Fruit fly (Drosophila melanogaster) whole organism, embryonic: ENCODE data around the gene CG33795.
A peak's percentile ranks its signal among the peaks of the same experiment; 100 is the strongest.

ENCODE experiments used
- Abd-B ChIP-seq: fragments of 200-800 bp; sonication (Bioruptor generic); optimal IDR thresholded peaks from 2 replicates; lab custom pipeline; 2018; ENCODE audit warnings: missing biosample characterization, mild to moderate bottlenecking, missing genetic modification characterization, moderate library complexity
- Antp ChIP-seq: fragments of 200-800 bp; sonication (Bioruptor generic); optimal IDR thresholded peaks from 3 replicates; lab custom pipeline; 2016; ENCODE audit warnings: missing biosample characterization, missing genetic modification characterization
- Atf-2 ChIP-seq: fragments of 200-800 bp; sonication (Bioruptor generic); optimal IDR thresholded peaks from 2 replicates; lab custom pipeline; 2016; ENCODE audit warnings: missing biosample characterization, missing genetic modification characterization
- BEAF-32 ChIP-seq: fragments of 200-800 bp; sonication (Bioruptor generic); optimal IDR thresholded peaks from 3 replicates; lab custom pipeline; 2017; ENCODE audit warnings: missing biosample characterization, missing genetic modification characterization, mild to moderate bottlenecking, moderate library complexity, missing genetic modification reagents
- CG10274 ChIP-seq: fragments of 200-800 bp; sonication (Bioruptor generic); optimal IDR thresholded peaks from 3 replicates; lab custom pipeline; 2017; ENCODE audit warnings: missing biosample characterization, mild to moderate bottlenecking, missing genetic modification characterization
- CG11504 ChIP-seq: fragments of 200-800 bp; sonication (Bioruptor generic); optimal IDR thresholded peaks from 3 replicates; lab custom pipeline; 2019; ENCODE audit warnings: missing biosample characterization, mild to moderate bottlenecking, missing genetic modification characterization, moderate library complexity
- CG12104 ChIP-seq: fragments of 200-800 bp; sonication (Bioruptor generic); optimal IDR thresholded peaks from 3 replicates; lab custom pipeline; 2016; ENCODE audit warnings: missing biosample characterization, missing genetic modification characterization
- CG14014 ChIP-seq: fragments of 200-800 bp; sonication (Bioruptor generic); IDR thresholded peaks from 2 replicates; pipeline ENCODE4 v1.3.6; 2022; ENCODE audit warnings: missing biosample characterization, missing genetic modification characterization
- CG15479 ChIP-seq: fragments of 200-800 bp; sonication (Bioruptor generic); optimal IDR thresholded peaks from 3 replicates; lab custom pipeline; 2019; ENCODE audit warnings: missing biosample characterization, mild to moderate bottlenecking, missing genetic modification characterization, moderate library complexity
- CG15696 ChIP-seq: fragments of 200-800 bp; sonication (Bioruptor generic); optimal IDR thresholded peaks from 2 replicates; lab custom pipeline; 2019; ENCODE audit warnings: missing biosample characterization, mild to moderate bottlenecking, missing genetic modification characterization, moderate library complexity
- CG2199 ChIP-seq: fragments of 200-800 bp; sonication (Bioruptor generic); IDR thresholded peaks from 3 replicates; pipeline ENCODE4 v1.3.6; 2022; ENCODE audit warnings: missing biosample characterization, missing genetic modification characterization
- CG30403 ChIP-seq: fragments of 200-800 bp; sonication (Bioruptor generic); optimal IDR thresholded peaks from 3 replicates; lab custom pipeline; 2016; ENCODE audit warnings: missing biosample characterization, missing genetic modification characterization
- CG31388 ChIP-seq: fragments of 200-800 bp; sonication (Bioruptor generic); optimal IDR thresholded peaks from 2 replicates; lab custom pipeline; 2016; ENCODE audit warnings: missing biosample characterization, missing genetic modification characterization
- CG3163 ChIP-seq: fragments of 200-800 bp; sonication (Bioruptor generic); optimal IDR thresholded peaks from 3 replicates; lab custom pipeline; 2016; ENCODE audit warnings: missing biosample characterization, missing genetic modification characterization
- CG5953 ChIP-seq: fragments of 200-800 bp; sonication (Bioruptor generic); IDR thresholded peaks from 2 replicates; pipeline ENCODE4 v1.3.6; 2022; ENCODE audit warnings: missing biosample characterization, missing genetic modification characterization
- CG8944 ChIP-seq: fragments of 200-800 bp; sonication (Bioruptor generic); optimal IDR thresholded peaks from 3 replicates; lab custom pipeline; 2016; ENCODE audit warnings: missing biosample characterization, missing genetic modification characterization
- CG9437 ChIP-seq: fragments of 200-800 bp; sonication (Bioruptor generic); optimal IDR thresholded peaks from 2 replicates; lab custom pipeline; 2018; ENCODE audit warnings: missing biosample characterization, mild to moderate bottlenecking, missing genetic modification characterization
- Elba2 ChIP-seq: fragments of 200-800 bp; sonication (Bioruptor generic); optimal IDR thresholded peaks from 3 replicates; lab custom pipeline; 2016; ENCODE audit warnings: missing biosample characterization, missing genetic modification characterization
- Fer3 ChIP-seq: fragments of 200-800 bp; sonication (Bioruptor generic); optimal IDR thresholded peaks from 2 replicates; lab custom pipeline; 2018; ENCODE audit warnings: missing biosample characterization, mild to moderate bottlenecking, missing genetic modification characterization, moderate library complexity
- H2.0 ChIP-seq: fragments of 200-800 bp; sonication (Bioruptor generic); IDR thresholded peaks from 2 replicates; pipeline ENCODE4 v1.3.6; 2022; ENCODE audit warnings: missing biosample characterization, missing genetic modification characterization
- Hand ChIP-seq: fragments of 200-800 bp; sonication (Bioruptor generic); optimal IDR thresholded peaks from 2 replicates; lab custom pipeline; 2017; ENCODE audit warnings: mild to moderate bottlenecking, missing biosample characterization, missing genetic modification reagents, missing genetic modification characterization
- HmgZ ChIP-seq: fragments of 200-800 bp; sonication (Bioruptor generic); optimal IDR thresholded peaks from 2 replicates; lab custom pipeline; 2018; ENCODE audit warnings: missing biosample characterization, mild to moderate bottlenecking, missing genetic modification characterization
- Mes4 ChIP-seq: fragments of 200-800 bp; sonication (Bioruptor generic); optimal IDR thresholded peaks from 2 replicates; lab custom pipeline; 2016; ENCODE audit warnings: missing biosample characterization, missing genetic modification characterization
- Myb ChIP-seq: fragments of 200-800 bp; sonication (Bioruptor generic); optimal IDR thresholded peaks from 2 replicates; lab custom pipeline; 2016; ENCODE audit warnings: missing biosample characterization, missing genetic modification characterization
- Neu2 ChIP-seq: fragments of 200-800 bp; sonication (Bioruptor generic); optimal IDR thresholded peaks from 3 replicates; lab custom pipeline; 2016; ENCODE audit warnings: missing biosample characterization, missing genetic modification characterization, borderline replicate concordance
- NfI ChIP-seq: fragments of 200-800 bp; sonication (Bioruptor generic); optimal IDR thresholded peaks from 3 replicates; lab custom pipeline; 2018; ENCODE audit warnings: missing biosample characterization, mild to moderate bottlenecking, missing genetic modification characterization, moderate library complexity
- Oaz ChIP-seq: fragments of 200-800 bp; sonication (Bioruptor generic); IDR thresholded peaks from 2 replicates; pipeline ENCODE4 v1.3.6; 2022; ENCODE audit warnings: missing biosample characterization, missing genetic modification characterization
- Tbp ChIP-seq: fragments of >200 bp; optimal IDR thresholded peaks from 2 replicates; lab custom pipeline; 2018; ENCODE audit warnings: missing biosample characterization, missing genetic modification characterization
- Xrp1 ChIP-seq: fragments of 200-800 bp; sonication (Bioruptor generic); IDR thresholded peaks from 2 replicates; pipeline ENCODE4 v1.3.6; 2022; ENCODE audit warnings: missing biosample characterization, missing genetic modification characterization
- ac ChIP-seq: fragments of 200-800 bp; sonication (Bioruptor generic); optimal IDR thresholded peaks from 3 replicates; lab custom pipeline; 2017; ENCODE audit warnings: missing biosample characterization, mild to moderate bottlenecking, missing genetic modification characterization
- ara ChIP-seq: fragments of 200-800 bp; sonication (Bioruptor generic); IDR thresholded peaks from 2 replicates; pipeline ENCODE4 v1.3.6; 2022; ENCODE audit warnings: missing biosample characterization, missing genetic modification characterization
- az2 ChIP-seq: fragments of 200-800 bp; sonication (Bioruptor generic); optimal IDR thresholded peaks from 3 replicates; lab custom pipeline; 2016; ENCODE audit warnings: missing biosample characterization, missing genetic modification characterization
- dan ChIP-seq: fragments of 200-800 bp; sonication (Bioruptor generic); IDR thresholded peaks from 2 replicates; pipeline ENCODE4 v1.3.6; 2022; ENCODE audit warnings: missing biosample characterization, missing genetic modification characterization
- dati ChIP-seq: fragments of 200-800 bp; sonication (Bioruptor generic); IDR thresholded peaks from 2 replicates; pipeline ENCODE4 v1.3.6; 2022; ENCODE audit warnings: missing biosample characterization, missing genetic modification characterization
- disco-r ChIP-seq: fragments of 200-800 bp; sonication (Bioruptor generic); optimal IDR thresholded peaks from 2 replicates; lab custom pipeline; 2016; ENCODE audit warnings: missing biosample characterization, missing genetic modification characterization
- dmrt11E ChIP-seq: fragments of 200-800 bp; sonication (Bioruptor generic); optimal IDR thresholded peaks from 3 replicates; lab custom pipeline; 2018; ENCODE audit warnings: missing biosample characterization, mild to moderate bottlenecking, missing genetic modification characterization, moderate library complexity
- dmrt99B ChIP-seq: fragments of 200-800 bp; sonication (Bioruptor generic); optimal IDR thresholded peaks from 2 replicates; lab custom pipeline; 2018; ENCODE audit warnings: missing biosample characterization, mild to moderate bottlenecking, missing genetic modification characterization, moderate library complexity
- fd96Cb ChIP-seq: fragments of 200-800 bp; sonication (Bioruptor generic); optimal IDR thresholded peaks from 2 replicates; lab custom pipeline; 2018; ENCODE audit warnings: missing biosample characterization, mild to moderate bottlenecking, missing genetic modification characterization, moderate library complexity
- fu2 ChIP-seq: fragments of 200-800 bp; sonication (Bioruptor generic); optimal IDR thresholded peaks from 2 replicates; lab custom pipeline; 2016; ENCODE audit warnings: missing biosample characterization, missing genetic modification characterization
- gce ChIP-seq: fragments of 200-800 bp; sonication (Bioruptor generic); IDR thresholded peaks from 3 replicates; pipeline ENCODE4 v1.3.6; 2022; ENCODE audit warnings: missing biosample characterization, missing genetic modification characterization
- gsb-n ChIP-seq: fragments of 200-800 bp; sonication (Bioruptor generic); optimal IDR thresholded peaks from 3 replicates; lab custom pipeline; 2018; ENCODE audit warnings: missing biosample characterization, mild to moderate bottlenecking, missing genetic modification characterization
- klu ChIP-seq: fragments of 200-800 bp; sonication (Bioruptor generic); IDR thresholded peaks from 2 replicates; pipeline ENCODE4 v1.3.6; 2022; ENCODE audit warnings: missing biosample characterization, missing genetic modification characterization
- lilli ChIP-seq: fragments of 200-800 bp; sonication (Bioruptor generic); optimal IDR thresholded peaks from 3 replicates; lab custom pipeline; 2016; ENCODE audit warnings: missing biosample characterization, missing genetic modification characterization
- mirr ChIP-seq: fragments of 200-800 bp; sonication (Bioruptor generic); optimal IDR thresholded peaks from 3 replicates; lab custom pipeline; 2018; ENCODE audit warnings: missing biosample characterization, mild to moderate bottlenecking, missing genetic modification characterization
- nau ChIP-seq: fragments of 200-800 bp; sonication (Bioruptor generic); optimal IDR thresholded peaks from 3 replicates; lab custom pipeline; 2017; ENCODE audit warnings: missing biosample characterization, mild to moderate bottlenecking, missing genetic modification characterization, missing genetic modification reagents
- slou ChIP-seq: fragments of 200-800 bp; sonication (Bioruptor generic); optimal IDR thresholded peaks from 3 replicates; lab custom pipeline; 2016; ENCODE audit warnings: missing biosample characterization, missing genetic modification characterization
- tgo ChIP-seq: fragments of 200-800 bp; sonication (Bioruptor generic); IDR thresholded peaks from 3 replicates; pipeline ENCODE4 v1.3.6; 2022; ENCODE audit warnings: missing biosample characterization, missing genetic modification characterization
- tll ChIP-seq, 2 experiments: fragments of 200-800 bp in 1 of 2; fragments of >200 bp in 1 of 2; sonication (Bioruptor generic) in 1 of 2; optimal IDR thresholded peaks; 2 replicates each; lab custom pipeline; 2017 to 2019; ENCODE audit warnings: missing biosample characterization in 2 of 2, missing genetic modification characterization in 2 of 2, mild to moderate bottlenecking in 1 of 2, moderate library complexity in 1 of 2
- twi ChIP-seq: fragments of 200-800 bp; optimal IDR thresholded peaks from 2 replicates; lab custom pipeline; 2019; ENCODE audit warnings: missing biosample characterization, mild to moderate bottlenecking, missing genetic modification characterization, moderate library complexity
- wdn ChIP-seq: fragments of 200-800 bp; sonication (Bioruptor generic); IDR thresholded peaks from 2 replicates; pipeline ENCODE4 v1.3.6; 2022; ENCODE audit warnings: missing biosample characterization, missing genetic modification characterization

CG33795 gene

dm6 chr3L:16161847-16162556 lies 9.2 kb downstream of the CG33795 start (continued):
- peak; percentile 73 for TF ChIP-seq HmgZ (tag; lab: Kevin White, UChicago)
- peak; percentile 68 for TF ChIP-seq CG10274 (GFP tag; lab: Kevin White, UChicago)
- TF ChIP-seq wdn (GFP tag; lab: Robert Waterston, UW): no peak
- peak; percentile 54 for TF ChIP-seq Antp
- TF ChIP-seq lilli (GFP tag; lab: Kevin White, UChicago): peak; percentile 83
- TF ChIP-seq gsb-n (tag; lab: Kevin White, UChicago): peak; percentile 27
- TF ChIP-seq CG15479 (GFP tag; lab: Kevin White, UChicago): no peak
- peak; percentile 71 for TF ChIP-seq az2 (GFP tag; lab: Kevin White, UChicago)
- TF ChIP-seq ac (GFP tag; lab: Kevin White, UChicago): no peak
- TF ChIP-seq Atf-2 (GFP tag; lab: Kevin White, UChicago): peak; percentile 48
- peak; percentile 75 for TF ChIP-seq Fer3 (tag; lab: Kevin White, UChicago)
- TF ChIP-seq CG30403 (GFP tag; lab: Kevin White, UChicago): peak; percentile 68
- peak; percentile 88 for TF ChIP-seq CG3163 (GFP tag; lab: Kevin White, UChicago)
- no peak for TF ChIP-seq klu (GFP tag; lab: Robert Waterston, UW)
- peak; percentile 85 for TF ChIP-seq dmrt99B (tag; lab: Kevin White, UChicago)
- TF ChIP-seq fu2 (GFP tag; lab: Kevin White, UChicago): peak; percentile 84
- TF ChIP-seq CG31388: no peak
- TF ChIP-seq Myb (GFP tag; lab: Kevin White, UChicago): peak; percentile 64
- 0 out of 2 replicates have a peak, but pooled peaks have one; percentile 1 for TF ChIP-seq dati (GFP tag; lab: Robert Waterston, UW)
- TF ChIP-seq slou (GFP tag; lab: Kevin White, UChicago): no peak
- TF ChIP-seq gce (GFP tag; lab: Robert Waterston, UW): peak; percentile 27; the same call in 1 of the 3 replicates
- TF ChIP-seq CG8944 (GFP tag; lab: Kevin White, UChicago): peak; percentile 33
- no peak for TF ChIP-seq Elba2 (GFP tag; lab: Kevin White, UChicago)
- peak; percentile 87 for TF ChIP-seq Hand
- TF ChIP-seq dmrt11E (tag; lab: Kevin White, UChicago): peak; percentile 8
- no peak for TF ChIP-seq Abd-B
- TF ChIP-seq Tbp: no peak
- no peak for TF ChIP-seq CG15696 (tag; lab: Kevin White, UChicago)
- TF ChIP-seq BEAF-32 (GFP tag; lab: Kevin White, UChicago): no peak
- peak; percentile 1 for TF ChIP-seq mirr (GFP tag; lab: Kevin White, UChicago)
- peak; percentile 69 for TF ChIP-seq NfI (GFP tag; lab: Kevin White, UChicago)
- TF ChIP-seq Mes4 (GFP tag; lab: Kevin White, UChicago): peak; percentile 42
- TF ChIP-seq Neu2 (GFP tag; lab: Kevin White, UChicago): no peak
- peak; percentile 55 for TF ChIP-seq CG14014 (GFP tag; lab: Robert Waterston, UW)
- peak; percentile 50; the same call in 1 of the 2 replicates for TF ChIP-seq H2.0 (GFP tag; lab: Robert Waterston, UW)
- peak; percentile 62 for TF ChIP-seq twi (tag; lab: Kevin White, UChicago)
- peak; percentile 76 for TF ChIP-seq nau
- no peak for TF ChIP-seq tll (GFP tag; optimal IDR thresholded peaks at IDR 0.05; lab: Kevin White, UChicago)
- peak; percentile 70 for TF ChIP-seq fd96Cb
- TF ChIP-seq CG12104 (GFP tag; lab: Kevin White, UChicago): peak; percentile 51
- TF ChIP-seq CG2199: peak; percentile 72; the same call in 2 of the 3 replicates
- no peak for TF ChIP-seq CG5953 (GFP tag; lab: Robert Waterston, UW)
- TF ChIP-seq Oaz (GFP tag; lab: Robert Waterston, UW): no peak
- TF ChIP-seq ara: no peak
- TF ChIP-seq dan: no peak
- TF ChIP-seq Xrp1 (GFP tag; lab: Robert Waterston, UW): no peak; the same call in 1 of the 2 replicates
- TF ChIP-seq tgo: peak; percentile 69; the same call in 2 of the 3 replicates
- peak; percentile 87 for TF ChIP-seq CG11504 (tag; lab: Kevin White, UChicago)
- TF ChIP-seq CG9437 (GFP tag; lab: Kevin White, UChicago): peak; percentile 65
- no peak for TF ChIP-seq disco-r (GFP tag; lab: Kevin White, UChicago)
